Worm (Caenorhabditis elegans): ENCODE measurements around the gene somi-1.

somi-1 gene

DNA sequence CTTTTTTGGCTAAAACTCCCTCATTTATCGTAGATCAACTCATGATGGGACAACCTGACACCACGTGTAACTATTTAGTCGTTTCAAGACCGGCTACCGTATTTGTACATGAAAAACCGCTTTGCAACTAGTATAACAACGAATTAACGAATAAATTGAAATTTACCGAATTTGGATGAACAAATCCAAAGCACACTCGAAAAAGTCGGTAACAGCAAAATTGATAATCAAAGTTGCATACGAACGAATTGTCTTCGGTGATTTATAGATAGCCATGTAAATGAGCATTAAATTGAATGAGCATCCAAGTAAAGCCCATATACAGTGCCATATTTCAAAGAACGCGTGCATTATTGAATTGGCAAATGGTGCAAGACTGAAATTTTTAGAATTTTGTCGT is 41.2 kb upstream of the somi-1 start, which contains the start of gene srd-17:
Gene srd-17 (minus strand): TSS at position 351 of the 400 bp plus-strand sequence.
- TF ChIP-seq nhr-20 (tag; optimal IDR thresholded peaks at IDR 0.05) (no peak), mep-1 (tag; optimal IDR thresholded peaks at IDR 0.05) (no peak)

DNA sequence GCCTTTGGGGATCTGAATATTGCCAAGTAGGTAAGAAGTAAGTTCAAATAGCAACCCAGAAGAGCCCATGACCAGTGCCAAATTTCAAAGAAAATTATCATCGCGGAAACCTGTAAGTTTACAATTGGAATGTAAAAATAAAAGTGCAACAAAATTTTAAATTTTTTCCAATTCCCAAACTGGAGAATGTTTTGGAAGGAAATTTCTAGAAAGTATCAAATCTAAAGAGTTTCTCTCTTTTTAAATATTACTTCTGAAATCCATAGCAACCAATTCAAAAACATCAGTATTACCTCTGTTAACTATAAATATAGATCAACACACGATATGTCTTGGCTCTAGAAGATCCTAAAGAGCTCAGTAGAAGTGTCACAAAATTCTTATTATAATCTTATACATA is 37.5 kb upstream of the somi-1 start, which contains the start of gene srd-19:
Gene srd-19 (minus strand): TSS at position 101 of the 400 bp plus-strand sequence.
- TF ChIP-seq nhr-47 (tag; optimal IDR thresholded peaks at IDR 0.05): no peak
- TF ChIP-seq efl-3 (GFP tag; optimal IDR thresholded peaks at IDR 0.05): no peak

DNA sequence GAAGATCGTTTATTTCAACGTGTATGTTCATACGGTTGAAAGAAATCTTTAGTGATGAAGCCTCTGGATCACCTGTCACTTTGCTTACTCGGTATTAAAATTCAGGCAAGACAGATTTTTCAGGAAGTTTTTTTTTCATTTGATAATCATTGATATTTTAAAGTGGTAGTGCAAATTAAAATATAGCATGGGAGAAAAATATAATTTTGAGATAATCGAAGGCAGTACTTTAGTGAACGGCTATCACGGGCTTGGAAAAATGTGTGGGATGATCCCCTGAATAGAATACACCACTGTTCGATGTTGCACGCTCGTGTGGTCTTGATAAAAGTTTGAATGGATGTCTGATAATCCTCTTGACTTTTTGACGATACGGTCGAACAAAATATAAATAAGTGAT is 36.2 kb upstream of the somi-1 start:
- peak; percentile 52 for TF ChIP-seq hlh-4 (tag; optimal IDR thresholded peaks at IDR 0.05)
- no peak for TF ChIP-seq mdl-1 (tag; optimal IDR thresholded peaks at IDR 0.05)

DNA sequence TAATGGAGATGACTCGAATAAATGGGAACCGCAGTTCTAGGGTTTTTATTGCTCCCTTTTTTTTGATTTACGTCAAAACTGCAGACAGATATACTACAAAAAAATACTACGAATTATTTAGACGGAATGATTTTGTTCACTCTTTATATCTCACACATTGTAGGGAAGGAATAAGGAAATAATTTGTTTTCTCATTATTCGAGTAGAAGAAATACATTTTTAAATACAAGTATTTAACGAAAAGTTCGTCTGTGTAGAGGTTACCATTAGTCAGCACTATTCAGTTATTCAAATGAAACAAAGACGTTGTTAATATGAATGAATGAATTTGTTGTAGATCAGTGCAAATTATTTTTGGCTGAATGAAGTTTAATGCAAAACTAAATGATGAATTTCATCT is 35.6 kb upstream of the somi-1 start, which contains the start of gene srd-18:
Gene srd-18 (minus strand): TSS at position 101 of the 400 bp plus-strand sequence.
- TF ChIP-seq ama-1 (optimal IDR thresholded peaks at IDR 0.05) (no peak), swsn-7 (tag; optimal IDR thresholded peaks at IDR 0.05) (no peak), jun-1 (tag; optimal IDR thresholded peaks at IDR 0.05) (no peak), irx-1 (tag; optimal IDR thresholded peaks at IDR 0.05) (no peak), lin-13 (GFP tag; optimal IDR thresholded peaks at IDR 0.05) (no peak), nhr-90 (tag; optimal IDR thresholded peaks at IDR 0.05; ENCODE audit: poor library complexity) (no peak), vab-15 (tag; optimal IDR thresholded peaks at IDR 0.05) (no peak), mep-1 (tag; optimal IDR thresholded peaks at IDR 0.05) (no peak), nhr-11 (tag; optimal IDR thresholded peaks at IDR 0.05) (no peak), mef-2 (tag; optimal IDR thresholded peaks at IDR 0.05) (no peak), unc-62 (GFP tag; optimal IDR thresholded peaks at IDR 0.05) (no peak), egl-27 (tag; optimal IDR thresholded peaks at IDR 0.05) (no peak), sup-37 (GFP tag; optimal IDR thresholded peaks at IDR 0.05) (no peak), rnt-1 (tag; optimal IDR thresholded peaks at IDR 0.05) (no peak)

DNA sequence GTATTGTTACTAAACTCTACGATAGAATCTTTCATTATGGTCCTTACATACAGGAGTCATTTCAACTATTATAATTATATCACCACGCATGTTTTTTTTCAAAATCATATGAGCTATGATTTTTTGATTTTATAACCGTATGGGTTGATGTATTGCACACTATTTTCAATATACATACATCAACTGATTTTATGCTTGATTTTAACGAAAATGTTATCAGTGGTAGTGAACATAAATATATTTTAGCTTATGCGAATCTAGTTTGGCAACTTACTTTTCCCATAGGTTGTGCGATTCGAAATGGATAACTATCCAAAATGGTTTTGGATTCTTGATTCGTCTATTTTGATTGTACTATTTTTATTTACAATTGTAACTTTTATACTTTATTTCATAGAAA is 32.4 kb upstream of the somi-1 start, which contains the start of gene srv-10:
Gene srv-10 (plus strand): TSS at position 301 of the 400 bp plus-strand sequence.
- TF ChIP-seq ceh-82 (tag; optimal IDR thresholded peaks at IDR 0.05) (no peak), nhr-77 (tag; optimal IDR thresholded peaks at IDR 0.05) (no peak), nhr-71 (tag; optimal IDR thresholded peaks at IDR 0.05) (no peak)

DNA sequence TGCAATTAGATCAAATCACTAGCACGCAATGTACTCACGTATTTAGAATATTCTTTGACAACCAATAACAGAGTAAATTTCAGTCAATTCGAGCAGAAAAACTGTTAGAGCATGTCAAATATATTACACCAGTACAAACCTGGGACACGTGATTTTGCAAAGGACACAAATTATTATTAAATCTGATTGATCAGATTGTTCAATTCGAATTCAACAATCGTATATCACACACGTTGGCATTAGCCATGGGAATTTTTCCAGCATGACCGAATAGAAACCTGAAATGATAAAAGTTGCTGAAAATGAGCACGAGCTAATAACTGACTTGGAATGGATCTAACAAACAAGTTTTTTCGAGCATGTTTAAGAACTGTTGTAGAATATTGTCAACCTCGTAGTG is 31.9 kb upstream of the somi-1 start, which contains the start of gene srv-9:
Gene srv-9 (minus strand): TSS at position 101 of the 400 bp plus-strand sequence.
- TF ChIP-seq swsn-7 (tag; optimal IDR thresholded peaks at IDR 0.05) (no peak), mdl-1 (tag; optimal IDR thresholded peaks at IDR 0.05) (no peak), hlh-17 (GFP tag; optimal IDR thresholded peaks at IDR 0.05; ENCODE audit: borderline replicate concordance) (no peak), nhr-11 (tag; optimal IDR thresholded peaks at IDR 0.05) (no peak), hlh-4 (tag; optimal IDR thresholded peaks at IDR 0.05) (no peak), nhr-90 (tag; optimal IDR thresholded peaks at IDR 0.05; ENCODE audit: poor library complexity) (no peak), nhr-76 (tag; optimal IDR thresholded peaks at IDR 0.05) (no peak), aha-1 (tag; optimal IDR thresholded peaks at IDR 0.05) (no peak), nhr-47 (tag; optimal IDR thresholded peaks at IDR 0.05) (no peak)

DNA sequence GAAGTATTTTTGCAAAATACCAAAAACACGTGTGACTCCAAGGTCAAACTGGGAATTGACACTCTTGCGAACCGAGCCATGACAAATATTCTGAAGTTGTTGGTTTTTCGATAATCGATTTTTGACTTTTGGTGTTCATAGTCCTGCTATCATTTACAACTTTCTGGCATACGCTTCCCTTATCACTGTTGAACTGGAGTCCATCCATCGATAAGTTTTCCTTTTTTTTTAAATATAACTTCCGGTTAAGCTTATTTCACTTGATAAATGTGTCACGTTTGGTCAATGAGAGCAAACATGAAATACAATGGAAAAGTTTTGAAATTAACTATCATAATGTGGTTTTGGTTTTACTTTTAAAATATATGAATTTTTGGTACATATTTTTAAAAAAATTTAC is 30.5 kb upstream of the somi-1 start:
- TF ChIP-seq elt-2 (tag; optimal IDR thresholded peaks at IDR 0.05): peak; percentile 90
- TF ChIP-seq ceh-8 (GFP tag; optimal IDR thresholded peaks at IDR 0.05): no peak

DNA sequence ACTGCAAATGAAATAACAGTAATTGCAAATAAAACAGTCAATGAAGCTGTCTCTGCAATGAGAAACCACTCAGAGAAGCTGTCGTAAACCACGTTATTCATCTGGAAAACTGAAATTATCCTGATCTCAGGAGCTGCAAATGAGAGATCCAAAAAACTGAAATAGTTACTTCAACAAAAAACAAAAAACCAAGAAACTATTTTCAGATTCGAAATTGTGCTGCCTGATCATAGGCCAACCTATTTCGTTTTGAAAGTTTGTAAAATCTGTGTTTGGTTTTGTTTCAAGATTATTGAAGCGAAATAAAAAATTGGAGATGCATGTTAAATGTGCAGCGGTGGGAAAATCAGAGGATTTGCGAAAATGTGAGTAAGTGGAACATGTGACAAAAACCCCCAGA is 29.4 kb upstream of the somi-1 start, which contains the start of gene srv-8:
Gene srv-8 (minus strand): TSS at position 101 of the 400 bp plus-strand sequence.
- TF ChIP-seq fkh-8 (tag; optimal IDR thresholded peaks at IDR 0.05) (peak; percentile 45), blmp-1 (tag; optimal IDR thresholded peaks at IDR 0.05) (no peak)

Data from whole organism, L1 larva.